Fruit fly (Drosophila melanogaster) whole organism, prepupa: Measurements from ENCODE around the gene CG17440.

Experiments
- CG10631 ChIP-seq: fragments of 200-800 bp; sonication (Bioruptor generic); optimal IDR thresholded peaks from 2 replicates; lab custom pipeline; 2016; ENCODE audit warnings: missing biosample characterization, missing genetic modification characterization
- CG10669 ChIP-seq: fragments of 200-800 bp; sonication (Bioruptor generic); optimal IDR thresholded peaks from 3 replicates; lab custom pipeline; 2018; ENCODE audit warnings: missing biosample characterization, mild to moderate bottlenecking, missing genetic modification characterization, moderate library complexity
- CG11294 ChIP-seq: fragments of 200-800 bp; sonication (Bioruptor generic); IDR thresholded peaks from 2 replicates; pipeline ENCODE4 v1.3.6; 2022; ENCODE audit warnings: missing biosample characterization, missing genetic modification characterization
- CG11762 ChIP-seq: fragments of 200-800 bp; sonication (Bioruptor generic); optimal IDR thresholded peaks from 3 replicates; lab custom pipeline; 2016; ENCODE audit warnings: missing biosample characterization, missing genetic modification characterization; ENCODE audit not compliant: insufficient read depth
- CG11902 ChIP-seq: fragments of 200-800 bp; sonication (Bioruptor generic); optimal IDR thresholded peaks from 3 replicates; lab custom pipeline; 2016; ENCODE audit warnings: missing biosample characterization, missing genetic modification characterization
- CG15336 ChIP-seq: fragments of 200-800 bp; sonication (Bioruptor generic); IDR thresholded peaks from 2 replicates; pipeline ENCODE4 v1.3.6; 2022; ENCODE audit warnings: missing biosample characterization, missing genetic modification characterization
- CG1621 ChIP-seq: fragments of 200-800 bp; sonication (Bioruptor generic); optimal IDR thresholded peaks from 3 replicates; lab custom pipeline; 2018; ENCODE audit warnings: missing biosample characterization, mild to moderate bottlenecking, missing genetic modification characterization
- CG3032 ChIP-seq: fragments of 200-800 bp; optimal IDR thresholded peaks from 2 replicates; lab custom pipeline; 2019; ENCODE audit warnings: missing biosample characterization, mild to moderate bottlenecking, missing genetic modification characterization, moderate library complexity
- CG31627 ChIP-seq: fragments of 200-800 bp; sonication (Bioruptor generic); optimal IDR thresholded peaks from 3 replicates; lab custom pipeline; 2016; ENCODE audit warnings: missing biosample characterization, missing genetic modification characterization
- CG34406 ChIP-seq: fragments of 200-800 bp; sonication (Bioruptor generic); optimal IDR thresholded peaks from 3 replicates; lab custom pipeline; 2016; ENCODE audit warnings: missing biosample characterization, missing genetic modification characterization
- CG3919 ChIP-seq: fragments of 200-800 bp; sonication (Bioruptor generic); optimal IDR thresholded peaks from 3 replicates; lab custom pipeline; 2016; ENCODE audit warnings: missing biosample characterization, missing genetic modification characterization
- CG4318 ChIP-seq: fragments of 200-800 bp; sonication (Bioruptor generic); optimal IDR thresholded peaks from 3 replicates; lab custom pipeline; 2017; ENCODE audit warnings: missing biosample characterization, mild to moderate bottlenecking, missing genetic modification characterization
- CG6163 ChIP-seq: fragments of 200-800 bp; sonication (Bioruptor generic); IDR thresholded peaks from 3 replicates; pipeline ENCODE4 v1.3.6; 2022; ENCODE audit warnings: missing biosample characterization, missing genetic modification characterization
- CG6276 ChIP-seq: fragments of 200-800 bp; sonication (Bioruptor generic); optimal IDR thresholded peaks from 2 replicates; lab custom pipeline; 2017; ENCODE audit warnings: missing biosample characterization, mild to moderate bottlenecking, missing genetic modification characterization
- CG6792 ChIP-seq: fragments of 200-800 bp; sonication (Bioruptor generic); optimal IDR thresholded peaks from 3 replicates; lab custom pipeline; 2016; ENCODE audit warnings: missing biosample characterization, missing genetic modification characterization
- CG6854 ChIP-seq: fragments of 200-800 bp; sonication (Bioruptor generic); optimal IDR thresholded peaks from 2 replicates; lab custom pipeline; 2017; ENCODE audit warnings: missing biosample characterization, mild to moderate bottlenecking, missing genetic modification characterization
- CG8119 ChIP-seq: fragments of 200-800 bp; sonication (Bioruptor generic); IDR thresholded peaks from 3 replicates; pipeline ENCODE4 v1.3.6; 2022; ENCODE audit warnings: missing biosample characterization, missing genetic modification characterization
- CG8319 ChIP-seq: fragments of 200-800 bp; sonication (Bioruptor generic); optimal IDR thresholded peaks from 3 replicates; lab custom pipeline; 2016; ENCODE audit warnings: missing biosample characterization, missing genetic modification characterization
- CG8632 ChIP-seq: fragments of 200-800 bp; sonication (Bioruptor generic); optimal IDR thresholded peaks from 3 replicates; lab custom pipeline; 2016; ENCODE audit warnings: missing biosample characterization, missing genetic modification characterization
- CG9139 ChIP-seq: fragments of 200-800 bp; sonication (Bioruptor generic); optimal IDR thresholded peaks from 3 replicates; lab custom pipeline; 2017; ENCODE audit warnings: missing biosample characterization, mild to moderate bottlenecking, missing genetic modification characterization
- Eip78C ChIP-seq: fragments of 200-800 bp; sonication (Bioruptor generic); peaks from one replicate; lab custom pipeline; 2016; ENCODE audit warnings: missing biosample characterization, missing genetic modification characterization
- Eip93F ChIP-seq: fragments of 200-800 bp; sonication (Bioruptor generic); optimal IDR thresholded peaks from 2 replicates; lab custom pipeline; 2016; ENCODE audit warnings: missing biosample characterization, mild to moderate bottlenecking, missing genetic modification characterization
- Ets21C ChIP-seq: fragments of 200-800 bp; sonication (Bioruptor generic); optimal IDR thresholded peaks from 3 replicates; lab custom pipeline; 2016; ENCODE audit warnings: missing biosample characterization, missing genetic modification characterization
- Hr38 ChIP-seq: sonication (Bioruptor generic); optimal IDR thresholded peaks from 2 replicates; lab custom pipeline; 2016; ENCODE audit warnings: missing biosample characterization, missing genetic modification characterization
- Hr39 ChIP-seq: fragments of 200-800 bp; sonication (Bioruptor generic); optimal IDR thresholded peaks from 2 replicates; lab custom pipeline; 2016; ENCODE audit warnings: missing biosample characterization, missing genetic modification characterization
- Hr4 ChIP-seq: fragments of 200-800 bp; sonication (Bioruptor generic); optimal IDR thresholded peaks from 3 replicates; lab custom pipeline; 2016; ENCODE audit warnings: missing biosample characterization, missing genetic modification characterization
- Met ChIP-seq: fragments of 200-800 bp; sonication (Bioruptor generic); optimal IDR thresholded peaks from 3 replicates; lab custom pipeline; 2016; ENCODE audit warnings: missing biosample characterization, missing genetic modification characterization
- OdsH ChIP-seq: fragments of 200-800 bp; sonication (Bioruptor generic); optimal IDR thresholded peaks from 3 replicates; lab custom pipeline; 2016; ENCODE audit warnings: missing biosample characterization, missing genetic modification characterization
- Smox ChIP-seq: fragments of 200-800 bp; sonication (Bioruptor generic); optimal IDR thresholded peaks from 3 replicates; lab custom pipeline; 2016; ENCODE audit warnings: missing biosample characterization, missing genetic modification characterization
- Sox15 ChIP-seq: fragments of 200-800 bp; sonication (Bioruptor generic); optimal IDR thresholded peaks from 3 replicates; lab custom pipeline; 2016; ENCODE audit warnings: missing biosample characterization, missing genetic modification characterization
- dac ChIP-seq: fragments of 200-800 bp; sonication (Bioruptor generic); optimal IDR thresholded peaks from 2 replicates; lab custom pipeline; 2017; ENCODE audit warnings: missing biosample characterization, mild to moderate bottlenecking, missing genetic modification characterization
- dsx ChIP-seq: fragments of 200-800 bp; optimal IDR thresholded peaks from 3 replicates; lab custom pipeline; 2019; ENCODE audit warnings: missing biosample characterization, mild to moderate bottlenecking, missing genetic modification characterization, moderate library complexity; ENCODE audit not compliant: poor library complexity, severe bottlenecking
- eg ChIP-seq: fragments of 200-800 bp; sonication (Bioruptor generic); IDR thresholded peaks from 3 replicates; pipeline ENCODE4 v1.3.6; 2022; ENCODE audit warnings: missing biosample characterization, missing genetic modification characterization
- fd59A ChIP-seq: fragments of 200-800 bp; sonication (Bioruptor generic); optimal IDR thresholded peaks from 2 replicates; lab custom pipeline; 2017; ENCODE audit warnings: missing biosample characterization, mild to moderate bottlenecking, missing genetic modification characterization, missing genetic modification reagents
- lz ChIP-seq: fragments of 200-800 bp; sonication (Bioruptor generic); optimal IDR thresholded peaks from 3 replicates; lab custom pipeline; 2016; ENCODE audit warnings: missing biosample characterization, missing genetic modification characterization
- pdm3 ChIP-seq: fragments of 200-800 bp; sonication (Bioruptor generic); optimal IDR thresholded peaks from 3 replicates; lab custom pipeline; 2016; ENCODE audit warnings: missing biosample characterization, missing genetic modification characterization
- salr ChIP-seq, 2 experiments: fragments of 200-800 bp; sonication (Bioruptor generic); optimal IDR thresholded peaks; 3 replicates each; lab custom pipeline; 2016 to 2018; ENCODE audit warnings: missing biosample characterization in 2 of 2, missing genetic modification characterization in 2 of 2, mild to moderate bottlenecking in 1 of 2
- spab ChIP-seq: fragments of 200-800 bp; sonication (Bioruptor generic); optimal IDR thresholded peaks from 2 replicates; lab custom pipeline; 2017; ENCODE audit warnings: missing biosample characterization, mild to moderate bottlenecking, missing genetic modification characterization, missing genetic modification reagents
- ss ChIP-seq, 2 experiments: fragments of 200-800 bp; sonication (Bioruptor generic); optimal IDR thresholded peaks; 2 replicates in 1 of 2; 3 replicates in 1 of 2; lab custom pipeline; 2017 to 2018; ENCODE audit warnings: mild to moderate bottlenecking in 2 of 2, missing biosample characterization in 2 of 2, missing genetic modification characterization in 2 of 2, moderate library complexity in 1 of 2
- svp ChIP-seq: fragments of 200-800 bp; sonication (Bioruptor generic); peaks from one replicate; lab custom pipeline; 2016; ENCODE audit warnings: missing biosample characterization, missing genetic modification characterization

Gene CG17440

DNA sequence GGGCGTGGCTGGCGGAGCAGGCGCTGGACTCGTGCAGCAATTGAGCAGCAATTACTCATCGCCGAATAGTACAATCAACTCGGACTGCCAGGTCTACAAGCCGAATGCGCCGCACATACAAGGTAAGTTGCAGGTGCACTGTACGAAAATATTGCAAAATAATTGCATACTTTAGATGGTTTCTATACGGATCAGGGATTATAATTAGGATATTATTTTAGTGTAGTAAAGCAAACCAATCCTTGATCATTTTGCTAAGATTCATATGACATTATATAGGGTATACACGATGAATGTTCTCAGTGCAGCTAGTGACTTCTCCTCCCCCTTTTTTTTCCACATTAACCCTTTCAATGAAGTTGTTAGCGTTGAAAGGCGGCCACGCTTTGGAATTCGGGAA, 25.8 kb upstream of the CG17440 start (continued):
- TF ChIP-seq CG11762 (GFP tag; lab: Kevin White, UChicago), result no peak
- TF ChIP-seq lz (GFP tag; lab: Kevin White, UChicago), result peak; percentile 33
- no peak for TF ChIP-seq CG8319 (GFP tag; lab: Kevin White, UChicago)
- no peak for TF ChIP-seq dac (GFP tag; lab: Kevin White, UChicago)
- TF ChIP-seq svp (GFP tag; lab: Kevin White, UChicago), result peak; percentile 21
- peak in 1 of 2 experiments; percentile 16 for TF ChIP-seq ss (GFP tag; optimal IDR thresholded peaks at IDR 0.05; lab: Kevin White, UChicago)
- no peak for TF ChIP-seq spab (GFP tag; lab: Kevin White, UChicago)
- TF ChIP-seq Sox15, result no peak
- no peak for TF ChIP-seq dsx (GFP tag; lab: Kevin White, UChicago)
- TF ChIP-seq CG10631, result no peak
- TF ChIP-seq OdsH, result no peak
- no peak for TF ChIP-seq CG11902 (GFP tag; lab: Kevin White, UChicago)
- TF ChIP-seq CG11294 (GFP tag; lab: Robert Waterston, UW), result no peak
- no peak for TF ChIP-seq Hr4 (GFP tag; lab: Kevin White, UChicago)
- no peak for TF ChIP-seq CG8632 (GFP tag; lab: Kevin White, UChicago)
- TF ChIP-seq Hr39 (GFP tag; lab: Kevin White, UChicago), result peak; percentile 16
- TF ChIP-seq CG31627, result peak; percentile 1
- TF ChIP-seq CG6854 (GFP tag; lab: Kevin White, UChicago), result no peak
- TF ChIP-seq CG1621, result no peak
- no peak for TF ChIP-seq Hr38 (GFP tag; lab: Kevin White, UChicago)

DNA sequence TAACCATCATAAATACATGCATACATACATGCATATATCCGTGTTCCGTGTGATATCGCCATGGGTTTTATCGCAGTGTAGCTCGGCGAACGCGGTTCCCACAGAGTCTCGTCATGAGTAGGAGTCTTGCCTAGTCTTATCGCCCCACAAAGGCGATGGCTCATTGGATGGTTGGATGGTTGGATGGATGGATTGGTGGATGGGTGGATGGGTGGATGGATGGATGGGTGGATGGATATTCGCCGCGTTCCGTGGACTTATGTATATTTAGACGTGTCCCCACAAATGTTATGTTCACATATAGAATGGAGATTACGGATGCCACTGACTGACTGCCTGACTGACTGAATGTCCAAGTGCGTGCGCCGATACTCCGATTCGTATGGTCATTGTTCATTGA, 21.5 kb upstream of the CG17440 start:
- no peak for TF ChIP-seq CG4318
- no peak for TF ChIP-seq Hr39 (GFP tag; lab: Kevin White, UChicago)
- TF ChIP-seq pdm3, result no peak
- no peak for TF ChIP-seq Smox

DNA sequence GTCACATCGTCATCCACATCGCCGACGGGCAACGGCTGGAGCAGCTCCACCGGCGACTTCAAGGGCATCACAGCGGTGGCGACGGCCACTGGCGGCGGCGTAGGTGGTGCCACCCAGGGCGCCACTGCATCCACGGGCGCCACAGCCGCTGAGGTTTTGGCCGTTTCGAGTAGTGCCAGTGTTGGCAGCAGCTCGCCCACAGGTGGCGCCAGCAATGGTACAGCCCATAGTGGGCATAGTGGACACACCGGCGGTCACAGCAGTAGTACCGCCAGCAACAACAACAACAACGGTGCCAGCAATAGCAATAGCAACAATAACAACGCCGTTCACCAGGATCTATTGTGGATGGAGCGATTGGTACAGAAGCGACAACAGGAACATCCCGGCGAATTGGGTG, 16.7 kb upstream of the CG17440 start:
- TF ChIP-seq salr (GFP tag; optimal IDR thresholded peaks at IDR 0.05; lab: Kevin White, UChicago), result no peak
- TF ChIP-seq Hr38 (GFP tag; lab: Kevin White, UChicago), result no peak
- TF ChIP-seq CG1621, result no peak
- no peak for TF ChIP-seq eg (GFP tag; lab: Robert Waterston, UW)
- TF ChIP-seq Eip78C (GFP tag; lab: Kevin White, UChicago), result peak; percentile 3
- no peak for TF ChIP-seq CG10631
- no peak for TF ChIP-seq Hr39 (GFP tag; lab: Kevin White, UChicago)
- TF ChIP-seq lz (GFP tag; lab: Kevin White, UChicago), result no peak
- no peak for TF ChIP-seq CG10669

DNA sequence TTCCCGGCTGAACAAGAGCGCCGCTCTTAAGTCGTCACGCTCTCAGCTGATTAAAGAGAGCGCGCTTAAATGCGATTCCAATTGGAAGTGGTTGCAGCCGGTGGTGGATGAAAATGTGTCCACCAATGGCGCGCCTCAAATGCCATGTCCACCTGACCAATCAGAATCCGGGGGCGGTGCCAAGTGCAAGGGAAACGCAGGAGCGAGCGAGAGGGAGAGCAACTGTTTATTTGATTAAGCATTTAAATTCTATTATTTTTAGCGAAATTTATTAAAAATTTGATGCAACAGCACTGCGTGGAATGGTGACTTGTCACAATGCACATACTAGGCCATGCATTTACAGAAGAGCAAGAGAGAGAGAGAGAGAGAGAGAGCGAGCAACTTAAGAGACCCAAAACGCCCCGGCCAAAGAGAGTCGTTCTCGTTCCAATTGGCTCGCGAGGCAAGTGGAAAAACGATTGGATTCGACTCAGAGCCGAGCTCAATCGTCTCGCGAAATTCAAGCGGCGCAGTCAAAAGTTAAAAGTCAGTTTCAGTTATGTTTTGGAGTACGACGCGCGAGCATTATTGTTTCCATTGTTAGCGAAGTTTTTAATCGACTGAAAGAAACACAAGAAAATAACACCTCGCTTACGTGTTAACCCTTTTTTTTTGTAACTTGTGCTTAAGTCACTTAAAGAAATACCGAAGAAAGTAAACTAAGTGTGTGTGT, 14.5 kb upstream of the CG17440 start, which contains the start of gene lz:
Gene lz (plus strand): TSS at position 626 of the 715 bp plus-strand sequence.
- no peak for TF ChIP-seq CG3919 (GFP tag; lab: Kevin White, UChicago)
- TF ChIP-seq spab (GFP tag; lab: Kevin White, UChicago), result no peak
- TF ChIP-seq CG8319 (GFP tag; lab: Kevin White, UChicago), result no peak
- TF ChIP-seq CG6163 (GFP tag; lab: Robert Waterston, UW), result peak; percentile 8; the same call in 1 of the 3 replicates
- TF ChIP-seq CG11902 (GFP tag; lab: Kevin White, UChicago), result no peak
- TF ChIP-seq Hr38 (GFP tag; lab: Kevin White, UChicago), result no peak
- TF ChIP-seq Met, result no peak
- no peak for TF ChIP-seq CG8632 (GFP tag; lab: Kevin White, UChicago)
- TF ChIP-seq Smox, result no peak
- peak; percentile 35; the same call in 1 of the 2 replicates for TF ChIP-seq CG15336 (GFP tag; lab: Robert Waterston, UW)
- no peak for TF ChIP-seq lz (GFP tag; lab: Kevin White, UChicago)
- TF ChIP-seq svp (GFP tag; lab: Kevin White, UChicago), result no peak
- no peak for TF ChIP-seq CG3032 (tag; lab: Kevin White, UChicago)
- TF ChIP-seq CG8119 (GFP tag; lab: Robert Waterston, UW), result peak; percentile 66; the same call in 2 of the 3 replicates
- TF ChIP-seq CG10669, result no peak
- TF ChIP-seq CG6792, result no peak
- TF ChIP-seq eg (GFP tag; lab: Robert Waterston, UW), result peak; percentile 38; the same call in 1 of the 3 replicates
- TF ChIP-seq Eip93F (GFP tag; lab: Kevin White, UChicago), result no peak
- TF ChIP-seq CG34406 (GFP tag; lab: Kevin White, UChicago), result no peak
- no peak for TF ChIP-seq CG6276 (GFP tag; lab: Kevin White, UChicago)
- no peak for TF ChIP-seq CG9139 (GFP tag; lab: Kevin White, UChicago)
- peak; percentile 11 for TF ChIP-seq CG6854 (GFP tag; lab: Kevin White, UChicago)
- TF ChIP-seq ss (GFP tag; optimal IDR thresholded peaks at IDR 0.05; lab: Kevin White, UChicago), result peak; percentile 2 to 7
- no peak for TF ChIP-seq CG1621
- no peak for TF ChIP-seq fd59A (GFP tag; lab: Kevin White, UChicago)
- no peak for TF ChIP-seq Ets21C (GFP tag; lab: Kevin White, UChicago)
- TF ChIP-seq Eip78C (GFP tag; lab: Kevin White, UChicago), result peak; percentile 44
